Worm (Caenorhabditis elegans): Measurements from ENCODE around the gene F53A3.7.

DNA sequence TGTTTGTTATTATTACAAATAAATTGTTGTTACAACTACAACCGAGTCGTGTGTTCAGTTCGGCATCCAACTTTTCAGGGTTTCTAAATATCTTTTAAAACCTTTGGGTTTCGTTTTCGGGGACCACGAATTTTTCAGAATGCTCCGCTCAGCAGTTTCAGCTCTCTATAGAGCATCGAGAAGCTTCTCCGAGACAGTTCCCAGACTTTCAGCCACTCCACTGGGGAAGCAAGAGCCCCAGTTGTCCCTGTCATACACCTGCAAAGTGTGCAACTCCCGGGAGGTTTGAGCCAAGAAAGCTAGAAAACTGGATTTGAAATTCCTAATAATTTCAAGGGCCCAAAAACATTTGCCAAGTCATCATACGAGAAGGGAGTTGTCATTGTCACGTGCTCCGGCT, at the start of gene F53A3.7:
- TF ChIP-seq mep-1 (tag; optimal IDR thresholded peaks at IDR 0.05) (no peak), skn-1 (tag; optimal IDR thresholded peaks at IDR 0.05) (no peak), nhr-237 (tag; optimal IDR thresholded peaks at IDR 0.05) (no peak), ces-1 (GFP tag; optimal IDR thresholded peaks at IDR 0.05) (no peak), elt-3 (tag; optimal IDR thresholded peaks at IDR 0.05) (no peak), fkh-10 (GFP tag; optimal IDR thresholded peaks at IDR 0.05) (no peak), ztf-4 (tag; optimal IDR thresholded peaks at IDR 0.05) (no peak), nhr-77 (tag; optimal IDR thresholded peaks at IDR 0.05) (no peak), nhr-28 (tag; optimal IDR thresholded peaks at IDR 0.05) (no peak), snu-23 (GFP tag; optimal IDR thresholded peaks at IDR 0.05) (no peak), lin-39 (tag; optimal IDR thresholded peaks at IDR 0.05) (no peak), alr-1 (tag; optimal IDR thresholded peaks at IDR 0.05; ENCODE audit: borderline replicate concordance) (no peak), lin-15B (tag; optimal IDR thresholded peaks at IDR 0.05) (no peak), mdl-1 (tag; optimal IDR thresholded peaks at IDR 0.05) (no peak)
